Fruit fly (Drosophila melanogaster) whole organism, embryonic: ENCODE data around the gene Sec15.

Experiments
- Adf1 ChIP-seq: fragments of 200-800 bp; sonication (Bioruptor generic); IDR thresholded peaks from 2 replicates; pipeline ENCODE4 v1.3.6; 2022; ENCODE audit warnings: missing biosample characterization, missing genetic modification characterization
- BtbVII ChIP-seq: fragments of 200-800 bp; sonication (Bioruptor generic); optimal IDR thresholded peaks from 3 replicates; lab custom pipeline; 2017; ENCODE audit warnings: missing biosample characterization, mild to moderate bottlenecking, missing genetic modification characterization
- CG10654 ChIP-seq: fragments of 200-800 bp; sonication (Bioruptor generic); optimal IDR thresholded peaks from 2 replicates; lab custom pipeline; 2016; ENCODE audit warnings: missing biosample characterization, missing genetic modification characterization
- CG11696 ChIP-seq: fragments of 200-800 bp; sonication (Bioruptor generic); IDR thresholded peaks from 2 replicates; pipeline ENCODE4 v1.3.6; 2022; ENCODE audit warnings: missing biosample characterization, missing genetic modification characterization
- CG12104 ChIP-seq: fragments of 200-800 bp; sonication (Bioruptor generic); optimal IDR thresholded peaks from 3 replicates; lab custom pipeline; 2016; ENCODE audit warnings: missing biosample characterization, missing genetic modification characterization
- CG12155 ChIP-seq: fragments of 200-800 bp; sonication (Bioruptor generic); optimal IDR thresholded peaks from 3 replicates; lab custom pipeline; 2016; ENCODE audit warnings: missing biosample characterization, missing genetic modification characterization
- CG13424 ChIP-seq: fragments of 200-800 bp; sonication (Bioruptor generic); optimal IDR thresholded peaks from 2 replicates; lab custom pipeline; 2019; ENCODE audit warnings: missing biosample characterization, mild to moderate bottlenecking, missing genetic modification characterization, moderate library complexity
- CG13624 ChIP-seq: fragments of 200-800 bp; sonication (Bioruptor generic); optimal IDR thresholded peaks from 2 replicates; lab custom pipeline; 2016; ENCODE audit warnings: missing biosample characterization, missing genetic modification characterization
- CG15601 ChIP-seq: fragments of 200-800 bp; sonication (Bioruptor generic); optimal IDR thresholded peaks from 3 replicates; lab custom pipeline; 2019; ENCODE audit warnings: missing biosample characterization, mild to moderate bottlenecking, missing genetic modification characterization, moderate library complexity
- CG17385 ChIP-seq: fragments of 200-800 bp; sonication (Bioruptor generic); optimal IDR thresholded peaks from 3 replicates; lab custom pipeline; 2018; ENCODE audit warnings: missing biosample characterization, mild to moderate bottlenecking, missing genetic modification characterization
- CG17802 ChIP-seq: fragments of 200-800 bp; sonication (Bioruptor generic); optimal IDR thresholded peaks from 2 replicates; lab custom pipeline; 2018; ENCODE audit warnings: missing biosample characterization, mild to moderate bottlenecking, missing genetic modification characterization, moderate library complexity
- CG17829 ChIP-seq: fragments of 200-800 bp; optimal IDR thresholded peaks from 2 replicates; lab custom pipeline; 2019; ENCODE audit warnings: missing biosample characterization, mild to moderate bottlenecking, missing genetic modification characterization, moderate library complexity
- CG18619 ChIP-seq: fragments of 200-800 bp; sonication (Bioruptor generic); optimal IDR thresholded peaks from 3 replicates; lab custom pipeline; 2017; ENCODE audit warnings: missing biosample characterization, mild to moderate bottlenecking, missing genetic modification characterization
- CG2889 ChIP-seq: fragments of 200-800 bp; sonication (Bioruptor generic); IDR thresholded peaks from 3 replicates; pipeline ENCODE4 v1.3.6; 2022; ENCODE audit warnings: missing biosample characterization, missing genetic modification characterization
- CG4707 ChIP-seq: fragments of 200-800 bp; sonication (Bioruptor generic); optimal IDR thresholded peaks from 2 replicates; lab custom pipeline; 2018; ENCODE audit warnings: missing biosample characterization, mild to moderate bottlenecking, missing genetic modification characterization, moderate library complexity
- CG6854 ChIP-seq: fragments of 200-800 bp; sonication (Bioruptor generic); optimal IDR thresholded peaks from 3 replicates; lab custom pipeline; 2017; ENCODE audit warnings: missing biosample characterization, mild to moderate bottlenecking, missing genetic modification characterization
- CG8281 ChIP-seq: fragments of 200-800 bp; sonication (Bioruptor generic); optimal IDR thresholded peaks from 2 replicates; lab custom pipeline; 2018; ENCODE audit warnings: missing biosample characterization, mild to moderate bottlenecking, missing genetic modification characterization, moderate library complexity
- CG8359 ChIP-seq: fragments of 200-800 bp; sonication (Bioruptor generic); optimal IDR thresholded peaks from 2 replicates; lab custom pipeline; 2017; ENCODE audit warnings: missing biosample characterization, mild to moderate bottlenecking, missing genetic modification characterization, borderline replicate concordance
- CkIIα-i1 ChIP-seq: fragments of 200-800 bp; sonication (Bioruptor generic); IDR thresholded peaks from 2 replicates; pipeline ENCODE4 v1.3.6; 2022; ENCODE audit warnings: missing biosample characterization, missing genetic modification characterization
- Dip3 ChIP-seq: fragments of 200-800 bp; sonication (Bioruptor generic); optimal IDR thresholded peaks from 3 replicates; lab custom pipeline; 2016; ENCODE audit warnings: missing biosample characterization, missing genetic modification characterization
- Doc2 ChIP-seq: fragments of 200-800 bp; sonication (Bioruptor generic); IDR thresholded peaks from 2 replicates; pipeline ENCODE4 v1.3.6; 2022; ENCODE audit warnings: missing biosample characterization, missing genetic modification characterization
- ERR ChIP-seq: fragments of 200-800 bp; sonication (Bioruptor generic); optimal IDR thresholded peaks from 2 replicates; lab custom pipeline; 2016; ENCODE audit warnings: missing biosample characterization, missing genetic modification characterization
- Eip74EF ChIP-seq, 2 experiments: fragments of 200-800 bp in 1 of 2; fragments of >200 bp in 1 of 2; sonication (Bioruptor generic) in 1 of 2; optimal IDR thresholded peaks; 2 replicates each; lab custom pipeline; 2017 to 2019; ENCODE audit warnings: missing biosample characterization in 2 of 2, missing genetic modification characterization in 2 of 2, mild to moderate bottlenecking in 1 of 2, moderate library complexity in 1 of 2
- Hr51 ChIP-seq, 2 experiments: fragments of 200-800 bp; sonication (Bioruptor generic); optimal IDR thresholded peaks; 2 replicates in 1 of 2; 3 replicates in 1 of 2; lab custom pipeline; 2016 to 2018; ENCODE audit warnings: missing biosample characterization in 2 of 2, missing genetic modification characterization in 2 of 2, mild to moderate bottlenecking in 1 of 2, moderate library complexity in 1 of 2
- NC2β ChIP-seq: fragments of 200-800 bp; sonication (Bioruptor generic); optimal IDR thresholded peaks from 2 replicates; lab custom pipeline; 2016; ENCODE audit warnings: missing biosample characterization, missing genetic modification characterization
- Neu2 ChIP-seq: fragments of 200-800 bp; sonication (Bioruptor generic); optimal IDR thresholded peaks from 3 replicates; lab custom pipeline; 2016; ENCODE audit warnings: missing biosample characterization, missing genetic modification characterization, borderline replicate concordance
- Nf-YA ChIP-seq: fragments of 200-800 bp; sonication (Bioruptor generic); IDR thresholded peaks from 2 replicates; pipeline ENCODE4 v1.3.6; 2022; ENCODE audit warnings: missing biosample characterization, missing genetic modification characterization
- Optix ChIP-seq: fragments of 200-800 bp; sonication (Bioruptor generic); IDR thresholded peaks from 3 replicates; pipeline ENCODE4 v1.3.6; 2022; ENCODE audit warnings: missing biosample characterization, missing genetic modification characterization
- Pdp1 ChIP-seq, 2 experiments: fragments of 200-800 bp; sonication (Bioruptor generic); optimal IDR thresholded peaks; 3 replicates each; lab custom pipeline; 2016; ENCODE audit warnings: missing biosample characterization in 2 of 2, missing genetic modification characterization in 2 of 2, mild to moderate bottlenecking in 1 of 2, moderate library complexity in 1 of 2
- grau ChIP-seq: fragments of 200-800 bp; optimal IDR thresholded peaks from 3 replicates; lab custom pipeline; 2019; ENCODE audit warnings: missing biosample characterization, mild to moderate bottlenecking, missing genetic modification characterization, moderate library complexity
- gro ChIP-seq: fragments of 200-800 bp; sonication (Bioruptor generic); optimal IDR thresholded peaks from 2 replicates; lab custom pipeline; 2016; ENCODE audit warnings: missing biosample characterization, missing genetic modification characterization
- h ChIP-seq: fragments of >200 bp; optimal IDR thresholded peaks from 2 replicates; lab custom pipeline; 2017
- hkb ChIP-seq, 2 experiments: fragments of 200-800 bp in 1 of 2; fragments of >200 bp in 1 of 2; sonication (Bioruptor generic) in 1 of 2; IDR thresholded peaks in 1 of 2; optimal IDR thresholded peaks in 1 of 2; 2 replicates each; pipeline versions ENCODE4 v1.3.6 to Lab custom; 2017 to 2022; ENCODE audit warnings: missing biosample characterization in 1 of 2, missing genetic modification characterization in 1 of 2
- ind ChIP-seq: fragments of 200-800 bp; sonication (Bioruptor generic); optimal IDR thresholded peaks from 3 replicates; lab custom pipeline; 2016; ENCODE audit warnings: missing biosample characterization, missing genetic modification characterization
- inv ChIP-seq: fragments of 200-800 bp; sonication (Bioruptor generic); IDR thresholded peaks from 2 replicates; pipeline ENCODE4 v1.3.6; 2022; ENCODE audit warnings: missing biosample characterization, missing genetic modification characterization; ENCODE audit not compliant: partially characterized antibody
- mirr ChIP-seq: fragments of 200-800 bp; sonication (Bioruptor generic); optimal IDR thresholded peaks from 3 replicates; lab custom pipeline; 2018; ENCODE audit warnings: missing biosample characterization, mild to moderate bottlenecking, missing genetic modification characterization
- nom ChIP-seq: fragments of 200-800 bp; sonication (Bioruptor generic); optimal IDR thresholded peaks from 2 replicates; lab custom pipeline; 2017; ENCODE audit warnings: missing biosample characterization, missing genetic modification characterization, mild to moderate bottlenecking, moderate library complexity, missing genetic modification reagents
- pnt ChIP-seq: fragments of 200-800 bp; sonication (Bioruptor generic); optimal IDR thresholded peaks from 3 replicates; lab custom pipeline; 2016; ENCODE audit warnings: missing biosample characterization, missing genetic modification characterization
- prd ChIP-seq, 3 experiments: fragments of >200 bp in 2 of 3; fragments of 200-800 bp in 1 of 3; sonication (Bioruptor generic) in 1 of 3; optimal IDR thresholded peaks in 2 of 3; IDR thresholded peaks in 1 of 3; 2 replicates in 2 of 3; 3 replicates in 1 of 3; pipeline versions ENCODE4 v1.3.6 to Lab custom; 2017 to 2022; ENCODE audit warnings: missing biosample characterization in 1 of 3, missing genetic modification characterization in 1 of 3
- sc ChIP-seq, 3 experiments: fragments of >200 bp in 2 of 3; fragments of 200-800 bp in 1 of 3; sonication (Bioruptor generic) in 1 of 3; optimal IDR thresholded peaks; 2 replicates in 2 of 3; 3 replicates in 1 of 3; lab custom pipeline; 2017; ENCODE audit warnings: mild to moderate bottlenecking in 1 of 3, missing biosample characterization in 1 of 3, missing genetic modification characterization in 1 of 3, missing genetic modification reagents in 1 of 3
- sim ChIP-seq: fragments of 200-800 bp; sonication (Bioruptor generic); IDR thresholded peaks from 2 replicates; pipeline ENCODE4 v1.3.6; 2022; ENCODE audit warnings: missing biosample characterization, missing genetic modification characterization
- sna ChIP-seq: fragments of 200-800 bp; sonication (Bioruptor generic); IDR thresholded peaks from 2 replicates; pipeline ENCODE4 v1.3.6; 2022; ENCODE audit warnings: missing biosample characterization, missing genetic modification characterization; ENCODE audit not compliant: partially characterized antibody
- trh ChIP-seq: fragments of 200-800 bp; sonication (Bioruptor generic); optimal IDR thresholded peaks from 2 replicates; lab custom pipeline; 2016; ENCODE audit warnings: missing biosample characterization, missing genetic modification characterization
- twi ChIP-seq: fragments of 200-800 bp; optimal IDR thresholded peaks from 2 replicates; lab custom pipeline; 2019; ENCODE audit warnings: missing biosample characterization, mild to moderate bottlenecking, missing genetic modification characterization, moderate library complexity
- vnd ChIP-seq: fragments of 200-800 bp; sonication (Bioruptor generic); IDR thresholded peaks from 3 replicates; pipeline ENCODE4 v1.3.6; 2022; ENCODE audit warnings: missing biosample characterization, missing genetic modification characterization; ENCODE audit not compliant: partially characterized antibody
- zf30C ChIP-seq: fragments of 200-800 bp; sonication (Bioruptor generic); optimal IDR thresholded peaks from 3 replicates; lab custom pipeline; 2018; ENCODE audit warnings: missing biosample characterization, mild to moderate bottlenecking, missing genetic modification characterization
- zfh1 ChIP-seq: fragments of 200-800 bp; sonication (Bioruptor generic); IDR thresholded peaks from 3 replicates; pipeline ENCODE4 v1.3.6; 2022; ENCODE audit warnings: missing biosample characterization, missing genetic modification characterization

Gene Sec15

dm6 chr3R:21112742-21113465 lies 5.1 kb upstream of the Sec15 start (continued):
- TF ChIP-seq CG4707 (GFP tag; lab: Kevin White, UChicago), result peak; percentile 84
- TF ChIP-seq trh, result peak; percentile 68
- peak; percentile 87 for TF ChIP-seq pnt (GFP tag; lab: Kevin White, UChicago)
- peak; percentile 94 for TF ChIP-seq gro (GFP tag; lab: Kevin White, UChicago)
- peak; percentile 65; the same call in 1 of the 2 replicates for TF ChIP-seq sim (GFP tag; lab: Robert Waterston, UW)
- no peak for TF ChIP-seq vnd (GFP tag; lab: Robert Waterston, UW)
- TF ChIP-seq CG17385 (GFP tag; lab: Kevin White, UChicago), result peak; percentile 83
- TF ChIP-seq Pdp1 (GFP tag; optimal IDR thresholded peaks at IDR 0.05; lab: Kevin White, UChicago), result peak; percentile 87
- TF ChIP-seq Doc2 (GFP tag; lab: Robert Waterston, UW), result no peak
- TF ChIP-seq CG12104 (GFP tag; lab: Kevin White, UChicago), result peak; percentile 60
- TF ChIP-seq Nf-YA (GFP tag; lab: Robert Waterston, UW), result peak; percentile 69
- peak; percentile 66; the same call in 2 of the 3 replicates for TF ChIP-seq CG2889
- peak; percentile 86 for TF ChIP-seq BtbVII (GFP tag; lab: Kevin White, UChicago)
- TF ChIP-seq Adf1 (GFP tag; lab: Robert Waterston, UW), result no peak; the same call in 1 of the 2 replicates
- TF ChIP-seq CG11696 (GFP tag; lab: Robert Waterston, UW), result peak; percentile 56
- TF ChIP-seq CG13424 (tag; lab: Kevin White, UChicago), result peak; percentile 87
- TF ChIP-seq CG18619 (GFP tag; lab: Kevin White, UChicago), result peak; percentile 88
- TF ChIP-seq CG10654 (GFP tag; lab: Kevin White, UChicago), result peak; percentile 59
- TF ChIP-seq sna, result no peak
- TF ChIP-seq CG15601 (tag; lab: Kevin White, UChicago), result peak; percentile 79
- peak; percentile 86 for TF ChIP-seq zfh1
- TF ChIP-seq CG17829 (tag; lab: Kevin White, UChicago), result peak; percentile 87
- TF ChIP-seq Optix (GFP tag; lab: Robert Waterston, UW), result peak; percentile 83
- peak; percentile 27 for TF ChIP-seq Neu2 (GFP tag; lab: Kevin White, UChicago)
- no peak for TF ChIP-seq hkb (optimal IDR thresholded peaks at IDR 0.05; lab: Kevin White, UChicago)
- peak; percentile 94 for TF ChIP-seq hkb (GFP tag; IDR thresholded peaks at IDR 0.05; lab: Robert Waterston, UW)
- TF ChIP-seq ind, result peak; percentile 50
- peak in 1 of 2 experiments; percentile 92 for TF ChIP-seq Eip74EF (GFP tag; optimal IDR thresholded peaks at IDR 0.05; lab: Kevin White, UChicago)
- TF ChIP-seq twi, result peak; percentile 45
- no peak for TF ChIP-seq nom
- TF ChIP-seq CG8281 (tag; lab: Kevin White, UChicago), result peak; percentile 69
- TF ChIP-seq Dip3, result peak; percentile 87
- TF ChIP-seq CG17802, result peak; percentile 75
- peak; percentile 79 for TF ChIP-seq CG6854 (GFP tag; lab: Kevin White, UChicago)
- TF ChIP-seq h, result no peak
- TF ChIP-seq Hr51 (GFP tag; optimal IDR thresholded peaks at IDR 0.05; lab: Kevin White, UChicago), result peak; percentile 89 to 91
- TF ChIP-seq zf30C, result peak; percentile 88
- no peak for TF ChIP-seq prd (optimal IDR thresholded peaks at IDR 0.05; lab: Kevin White, UChicago)
- peak; percentile 90 for TF ChIP-seq prd (GFP tag; IDR thresholded peaks at IDR 0.05; lab: Robert Waterston, UW)
- TF ChIP-seq inv (GFP tag; lab: Robert Waterston, UW), result no peak
- peak; percentile 79 for TF ChIP-seq CG12155
- peak; percentile 77 for TF ChIP-seq ERR (GFP tag; lab: Kevin White, UChicago)
- no peak for TF ChIP-seq sc (optimal IDR thresholded peaks at IDR 0.05; lab: Kevin White, UChicago)
- TF ChIP-seq sc (GFP tag; optimal IDR thresholded peaks at IDR 0.05; lab: Kevin White, UChicago), result peak; percentile 72
- peak; percentile 89 for TF ChIP-seq NC2β (GFP tag; lab: Kevin White, UChicago)
- TF ChIP-seq CG8359 (GFP tag; lab: Kevin White, UChicago), result peak; percentile 57
- TF ChIP-seq CkIIα-i1 (GFP tag; lab: Robert Waterston, UW), result no peak; the same call in 1 of the 2 replicates
- no peak for TF ChIP-seq mirr (GFP tag; lab: Kevin White, UChicago)
- TF ChIP-seq CG13624 (GFP tag; lab: Kevin White, UChicago), result peak; percentile 87
- peak; percentile 88 for TF ChIP-seq grau
